Worm (Caenorhabditis elegans) whole organism, young adult: ENCODE results near the gene figl-1.

ENCODE experiments used
- Y95B8A.8 ChIP-seq: fragments of 200-800 bp; sonication (Bioruptor generic); IDR thresholded peaks from 2 replicates; pipeline ENCODE4 v1.3.6; 2022; ENCODE audit warnings: missing genetic modification reagents, missing genetic modification characterization, missing compliant biosample characterization
- ceh-58 ChIP-seq: fragments of 200-800 bp; sonication (Bioruptor generic); IDR thresholded peaks from 2 replicates; pipeline ENCODE4 v1.3.6; 2022; ENCODE audit warnings: missing genetic modification characterization, missing compliant biosample characterization
- nfya-2 ChIP-seq: fragments of 200-800 bp; sonication (Bioruptor generic); IDR thresholded peaks from 2 replicates; pipeline ENCODE4 v1.3.6; 2022; ENCODE audit warnings: missing genetic modification reagents, missing genetic modification characterization, missing compliant biosample characterization
- snpc-1.1 ChIP-seq: sonication (generic microtip); optimal IDR thresholded peaks from 2 replicates; lab custom pipeline; 2017; ENCODE audit warnings: missing genetic modification characterization, mild to moderate bottlenecking, missing compliant biosample characterization, antibody characterized with exemption, moderate library complexity, missing genotype, missing genetic modification reagents; ENCODE audit not compliant: insufficient read depth
- snpc-1.3 ChIP-seq: sonication (generic microtip); optimal IDR thresholded peaks from 2 replicates; lab custom pipeline; 2017; ENCODE audit warnings: missing genetic modification characterization, mild to moderate bottlenecking, missing compliant biosample characterization, antibody characterized with exemption, moderate library complexity, missing genotype, missing genetic modification reagents; ENCODE audit not compliant: insufficient read depth
- xnd-1 ChIP-seq: sonication (generic microtip); optimal IDR thresholded peaks from 2 replicates; lab custom pipeline; 2016; ENCODE audit warnings: missing genotype, missing genetic modification reagents, missing genetic modification characterization, missing compliant biosample characterization

- TF ChIP-seq Y95B8A.8 (GFP tag; lab: Robert Waterston, UW), result no peak
- no peak for TF ChIP-seq snpc-1.1
- TF ChIP-seq ceh-58 (GFP tag; lab: Robert Waterston, UW), result no peak
- no peak for TF ChIP-seq snpc-1.3
- no peak for TF ChIP-seq nfya-2
- TF ChIP-seq xnd-1, result peak; percentile 43
Measured at ce11 chrV:4374625-4375024, 28.8 kb upstream of the figl-1 start, which contains the start of gene neg-1.
